Fruit fly (Drosophila melanogaster) whole organism, embryonic: Measurements from ENCODE around the gene CG13001.

ENCODE experiments used
- Atf-2 ChIP-seq: fragments of 200-800 bp; sonication (Bioruptor generic); optimal IDR thresholded peaks from 2 replicates; lab custom pipeline; 2016; ENCODE audit warnings: missing biosample characterization, missing genetic modification characterization
- CG10654 ChIP-seq: fragments of 200-800 bp; sonication (Bioruptor generic); optimal IDR thresholded peaks from 2 replicates; lab custom pipeline; 2016; ENCODE audit warnings: missing biosample characterization, missing genetic modification characterization
- CG12769 ChIP-seq: fragments of 200-800 bp; sonication (Bioruptor generic); optimal IDR thresholded peaks from 2 replicates; lab custom pipeline; 2019; ENCODE audit warnings: missing biosample characterization, mild to moderate bottlenecking, missing genetic modification characterization, moderate library complexity
- CG18011 ChIP-seq: fragments of 200-800 bp; sonication (Bioruptor generic); optimal IDR thresholded peaks from 2 replicates; lab custom pipeline; 2017; ENCODE audit warnings: missing biosample characterization, missing genetic modification characterization, mild to moderate bottlenecking, moderate library complexity, missing genotype
- CG2120 ChIP-seq: fragments of 200-800 bp; sonication (Bioruptor generic); optimal IDR thresholded peaks from 3 replicates; lab custom pipeline; 2016; ENCODE audit warnings: missing biosample characterization, missing genetic modification characterization
- CG2199 ChIP-seq: fragments of 200-800 bp; sonication (Bioruptor generic); IDR thresholded peaks from 3 replicates; pipeline ENCODE4 v1.3.6; 2022; ENCODE audit warnings: missing biosample characterization, missing genetic modification characterization
- CG3163 ChIP-seq: fragments of 200-800 bp; sonication (Bioruptor generic); optimal IDR thresholded peaks from 3 replicates; lab custom pipeline; 2016; ENCODE audit warnings: missing biosample characterization, missing genetic modification characterization
- CG32532 ChIP-seq: fragments of 200-800 bp; sonication (Bioruptor generic); IDR thresholded peaks from 2 replicates; pipeline ENCODE4 v1.3.6; 2022; ENCODE audit warnings: missing biosample characterization, missing genetic modification characterization
- CG3407 ChIP-seq: fragments of 200-800 bp; sonication (Bioruptor generic); optimal IDR thresholded peaks from 2 replicates; lab custom pipeline; 2018; ENCODE audit warnings: missing biosample characterization, mild to moderate bottlenecking, missing genetic modification characterization
- CG4854 ChIP-seq: fragments of 200-800 bp; sonication (Bioruptor generic); optimal IDR thresholded peaks from 2 replicates; lab custom pipeline; 2016; ENCODE audit warnings: missing biosample characterization, missing genetic modification characterization, inconsistent platforms
- CG5180 ChIP-seq: fragments of 200-800 bp; sonication (Bioruptor generic); optimal IDR thresholded peaks from 3 replicates; lab custom pipeline; 2017; ENCODE audit warnings: missing biosample characterization, missing genetic modification characterization, mild to moderate bottlenecking, moderate library complexity, missing genetic modification reagents
- CG7786 ChIP-seq: fragments of 200-800 bp; sonication (Bioruptor generic); optimal IDR thresholded peaks from 2 replicates; lab custom pipeline; 2016; ENCODE audit warnings: missing biosample characterization, missing genetic modification characterization
- CG7839 ChIP-seq: fragments of 200-800 bp; sonication (Bioruptor generic); optimal IDR thresholded peaks from 3 replicates; lab custom pipeline; 2018; ENCODE audit warnings: missing biosample characterization, mild to moderate bottlenecking, missing genetic modification characterization, moderate library complexity
- CG7987 ChIP-seq: fragments of 200-800 bp; sonication (Bioruptor generic); optimal IDR thresholded peaks from 2 replicates; lab custom pipeline; 2018; ENCODE audit warnings: missing biosample characterization, mild to moderate bottlenecking, missing genetic modification characterization, moderate library complexity
- CG8281 ChIP-seq: fragments of 200-800 bp; sonication (Bioruptor generic); optimal IDR thresholded peaks from 2 replicates; lab custom pipeline; 2018; ENCODE audit warnings: missing biosample characterization, mild to moderate bottlenecking, missing genetic modification characterization, moderate library complexity
- CG9797 ChIP-seq: fragments of 200-800 bp; sonication (Bioruptor generic); optimal IDR thresholded peaks from 3 replicates; lab custom pipeline; 2018; ENCODE audit warnings: missing biosample characterization, mild to moderate bottlenecking, missing genetic modification characterization
- CG9876 ChIP-seq: fragments of 200-800 bp; sonication (Bioruptor generic); optimal IDR thresholded peaks from 2 replicates; lab custom pipeline; 2016; ENCODE audit warnings: missing biosample characterization, missing genetic modification characterization
- Deaf1 ChIP-seq: fragments of 200-800 bp; optimal IDR thresholded peaks from 3 replicates; lab custom pipeline; 2019; ENCODE audit warnings: missing biosample characterization, mild to moderate bottlenecking, missing genetic modification characterization, moderate library complexity
- Dll ChIP-seq: fragments of 200-800 bp; sonication (Bioruptor generic); IDR thresholded peaks from 4 replicates; pipeline ENCODE4 v1.3.6; 2022; ENCODE audit warnings: missing biosample characterization, missing genetic modification characterization; ENCODE audit not compliant: partially characterized antibody
- Doc2 ChIP-seq: fragments of 200-800 bp; sonication (Bioruptor generic); IDR thresholded peaks from 2 replicates; pipeline ENCODE4 v1.3.6; 2022; ENCODE audit warnings: missing biosample characterization, missing genetic modification characterization
- Dref ChIP-seq: fragments of 200-800 bp; sonication (Bioruptor generic); IDR thresholded peaks from 2 replicates; pipeline ENCODE4 v1.3.6; 2022; ENCODE audit warnings: missing biosample characterization, missing genetic modification characterization
- Drgx ChIP-seq: fragments of 200-800 bp; sonication (Bioruptor generic); IDR thresholded peaks from 2 replicates; pipeline ENCODE4 v1.3.6; 2022; ENCODE audit warnings: missing biosample characterization, missing genetic modification characterization
- Eip74EF ChIP-seq, 2 experiments: fragments of 200-800 bp in 1 of 2; fragments of >200 bp in 1 of 2; sonication (Bioruptor generic) in 1 of 2; optimal IDR thresholded peaks; 2 replicates each; lab custom pipeline; 2017 to 2019; ENCODE audit warnings: missing biosample characterization in 2 of 2, missing genetic modification characterization in 2 of 2, mild to moderate bottlenecking in 1 of 2, moderate library complexity in 1 of 2
- Hmr ChIP-seq: fragments of 200-800 bp; sonication (Bioruptor generic); optimal IDR thresholded peaks from 3 replicates; lab custom pipeline; 2017; ENCODE audit warnings: mild to moderate bottlenecking, missing biosample characterization, missing genetic modification reagents, missing genetic modification characterization
- NK7.1 ChIP-seq: fragments of 200-800 bp; sonication (Bioruptor generic); optimal IDR thresholded peaks from 3 replicates; lab custom pipeline; 2016; ENCODE audit warnings: missing biosample characterization, missing genetic modification characterization
- Oaz ChIP-seq: fragments of 200-800 bp; sonication (Bioruptor generic); IDR thresholded peaks from 2 replicates; pipeline ENCODE4 v1.3.6; 2022; ENCODE audit warnings: missing biosample characterization, missing genetic modification characterization
- Pdp1 ChIP-seq, 2 experiments: fragments of 200-800 bp; sonication (Bioruptor generic); optimal IDR thresholded peaks; 3 replicates each; lab custom pipeline; 2016; ENCODE audit warnings: missing biosample characterization in 2 of 2, missing genetic modification characterization in 2 of 2, mild to moderate bottlenecking in 1 of 2, moderate library complexity in 1 of 2
- Rfx ChIP-seq: fragments of 200-800 bp; sonication (Bioruptor generic); IDR thresholded peaks from 2 replicates; pipeline ENCODE4 v1.3.6; 2022; ENCODE audit warnings: missing biosample characterization, missing genetic modification characterization
- amos ChIP-seq: fragments of 200-800 bp; sonication (Bioruptor generic); IDR thresholded peaks from 2 replicates; pipeline ENCODE4 v1.3.6; 2022; ENCODE audit warnings: missing biosample characterization, missing genetic modification characterization; ENCODE audit not compliant: partially characterized antibody
- ase ChIP-seq: fragments of 200-800 bp; sonication (Bioruptor generic); IDR thresholded peaks from 3 replicates; pipeline ENCODE4 v1.3.6; 2022; ENCODE audit warnings: missing biosample characterization, missing genetic modification characterization
- ash1 ChIP-seq: fragments of 200-800 bp; sonication (Bioruptor generic); optimal IDR thresholded peaks from 2 replicates; lab custom pipeline; 2018; ENCODE audit warnings: missing biosample characterization, mild to moderate bottlenecking, missing genetic modification characterization
- bab2 ChIP-seq: fragments of 200-800 bp; sonication (Bioruptor generic); optimal IDR thresholded peaks from 2 replicates; lab custom pipeline; 2016; ENCODE audit warnings: missing biosample characterization, missing genetic modification characterization
- cg ChIP-seq: fragments of 200-800 bp; sonication (Bioruptor generic); optimal IDR thresholded peaks from 3 replicates; lab custom pipeline; 2019; ENCODE audit warnings: missing biosample characterization, mild to moderate bottlenecking, missing genetic modification characterization, moderate library complexity
- crp ChIP-seq, 2 experiments: fragments of 200-800 bp; sonication (Bioruptor generic); optimal IDR thresholded peaks; 2 replicates in 1 of 2; 3 replicates in 1 of 2; lab custom pipeline; 2017; ENCODE audit warnings: missing biosample characterization in 2 of 2, missing genetic modification characterization in 2 of 2, mild to moderate bottlenecking in 1 of 2, moderate library complexity in 1 of 2
- emc ChIP-seq: fragments of 200-800 bp; sonication (Bioruptor generic); optimal IDR thresholded peaks from 2 replicates; lab custom pipeline; 2016; ENCODE audit warnings: missing biosample characterization, missing genetic modification characterization
- ewg ChIP-seq: fragments of 200-800 bp; sonication (Bioruptor generic); optimal IDR thresholded peaks from 3 replicates; lab custom pipeline; 2017; ENCODE audit warnings: mild to moderate bottlenecking, missing biosample characterization, missing genetic modification reagents, missing genetic modification characterization
- gsb-n ChIP-seq: fragments of 200-800 bp; sonication (Bioruptor generic); optimal IDR thresholded peaks from 3 replicates; lab custom pipeline; 2018; ENCODE audit warnings: missing biosample characterization, mild to moderate bottlenecking, missing genetic modification characterization
- hb ChIP-seq: fragments of 200-800 bp; sonication (Bioruptor generic); IDR thresholded peaks from 3 replicates; pipeline ENCODE4 v1.3.6; 2022; ENCODE audit warnings: missing biosample characterization, missing genetic modification characterization; ENCODE audit not compliant: partially characterized antibody
- jumu ChIP-seq: fragments of 200-800 bp; sonication (Bioruptor generic); optimal IDR thresholded peaks from 3 replicates; lab custom pipeline; 2016; ENCODE audit warnings: missing biosample characterization, missing genetic modification characterization
- klu ChIP-seq: fragments of 200-800 bp; sonication (Bioruptor generic); IDR thresholded peaks from 2 replicates; pipeline ENCODE4 v1.3.6; 2022; ENCODE audit warnings: missing biosample characterization, missing genetic modification characterization
- pho ChIP-seq: fragments of 200-800 bp; sonication (Bioruptor generic); optimal IDR thresholded peaks from 2 replicates; lab custom pipeline; 2016; ENCODE audit warnings: missing biosample characterization, missing genetic modification characterization
- ro ChIP-seq: fragments of 200-800 bp; sonication (Bioruptor generic); IDR thresholded peaks from 2 replicates; pipeline ENCODE4 v1.3.6; 2022; ENCODE audit warnings: missing biosample characterization, missing genetic modification characterization
- sc ChIP-seq, 3 experiments: fragments of >200 bp in 2 of 3; fragments of 200-800 bp in 1 of 3; sonication (Bioruptor generic) in 1 of 3; optimal IDR thresholded peaks; 2 replicates in 2 of 3; 3 replicates in 1 of 3; lab custom pipeline; 2017; ENCODE audit warnings: mild to moderate bottlenecking in 1 of 3, missing biosample characterization in 1 of 3, missing genetic modification characterization in 1 of 3, missing genetic modification reagents in 1 of 3
- tll ChIP-seq, 2 experiments: fragments of 200-800 bp in 1 of 2; fragments of >200 bp in 1 of 2; sonication (Bioruptor generic) in 1 of 2; optimal IDR thresholded peaks; 2 replicates each; lab custom pipeline; 2017 to 2019; ENCODE audit warnings: missing biosample characterization in 2 of 2, missing genetic modification characterization in 2 of 2, mild to moderate bottlenecking in 1 of 2, moderate library complexity in 1 of 2
- toy ChIP-seq: fragments of 200-800 bp; sonication (Bioruptor generic); IDR thresholded peaks from 2 replicates; pipeline ENCODE4 v1.3.6; 2022; ENCODE audit warnings: missing biosample characterization, missing genetic modification characterization
- vvl ChIP-seq: fragments of 200-800 bp; sonication (Bioruptor generic); IDR thresholded peaks from 2 replicates; pipeline ENCODE4 v1.3.6; 2022; ENCODE audit warnings: missing biosample characterization, missing genetic modification characterization
- wek ChIP-seq: fragments of 200-800 bp; sonication (Bioruptor generic); optimal IDR thresholded peaks from 3 replicates; lab custom pipeline; 2018; ENCODE audit warnings: missing biosample characterization, mild to moderate bottlenecking, missing genetic modification characterization, moderate library complexity

CG13001 gene

DNA sequence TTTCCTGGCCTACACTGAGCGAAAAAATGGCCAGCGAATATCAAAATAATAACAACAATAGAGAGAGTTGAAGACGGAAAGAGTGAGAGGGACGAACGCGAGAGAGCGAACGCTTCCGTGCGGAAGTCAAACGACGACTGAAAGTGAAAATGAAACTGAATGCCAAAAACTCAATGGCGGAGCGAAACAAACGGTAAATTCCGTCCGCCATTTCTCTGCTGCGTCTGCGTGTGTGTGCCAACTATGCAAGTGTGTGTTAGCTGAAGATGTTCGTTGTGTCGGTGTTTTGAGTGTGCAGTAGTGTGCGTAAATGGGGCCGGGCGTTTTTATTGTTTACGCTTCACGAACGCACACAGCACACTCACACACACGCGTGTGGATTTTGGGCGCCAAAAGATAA is 44.3 kb upstream of the CG13001 start (continued):
- TF ChIP-seq sc (optimal IDR thresholded peaks at IDR 0.05; lab: Kevin White, UChicago) (no peak), sc (GFP tag; optimal IDR thresholded peaks at IDR 0.05; lab: Kevin White, UChicago) (no peak), ash1 (GFP tag; lab: Kevin White, UChicago) (no peak), crp (GFP tag; optimal IDR thresholded peaks at IDR 0.05; lab: Kevin White, UChicago) (peak in 1 of 2 experiments; percentile 14), hb (GFP tag; lab: Robert Waterston, UW) (no peak), CG12769 (tag; lab: Kevin White, UChicago) (no peak), CG4854 (GFP tag; lab: Kevin White, UChicago) (no peak), ewg (GFP tag; lab: Kevin White, UChicago) (peak; percentile 64), CG7839 (no peak), tll (GFP tag; optimal IDR thresholded peaks at IDR 0.05; lab: Kevin White, UChicago) (no peak), cg (GFP tag; lab: Kevin White, UChicago) (peak; percentile 30), Pdp1 (GFP tag; optimal IDR thresholded peaks at IDR 0.05; lab: Kevin White, UChicago) (no peak), ase (no peak), toy (no peak), Oaz (GFP tag; lab: Robert Waterston, UW) (no peak), Deaf1 (tag; lab: Kevin White, UChicago) (peak; percentile 52), CG5180 (GFP tag; lab: Kevin White, UChicago) (no peak), CG8281 (tag; lab: Kevin White, UChicago) (no peak), Dref (GFP tag; lab: Robert Waterston, UW) (no peak), klu (GFP tag; lab: Robert Waterston, UW) (no peak)

DNA sequence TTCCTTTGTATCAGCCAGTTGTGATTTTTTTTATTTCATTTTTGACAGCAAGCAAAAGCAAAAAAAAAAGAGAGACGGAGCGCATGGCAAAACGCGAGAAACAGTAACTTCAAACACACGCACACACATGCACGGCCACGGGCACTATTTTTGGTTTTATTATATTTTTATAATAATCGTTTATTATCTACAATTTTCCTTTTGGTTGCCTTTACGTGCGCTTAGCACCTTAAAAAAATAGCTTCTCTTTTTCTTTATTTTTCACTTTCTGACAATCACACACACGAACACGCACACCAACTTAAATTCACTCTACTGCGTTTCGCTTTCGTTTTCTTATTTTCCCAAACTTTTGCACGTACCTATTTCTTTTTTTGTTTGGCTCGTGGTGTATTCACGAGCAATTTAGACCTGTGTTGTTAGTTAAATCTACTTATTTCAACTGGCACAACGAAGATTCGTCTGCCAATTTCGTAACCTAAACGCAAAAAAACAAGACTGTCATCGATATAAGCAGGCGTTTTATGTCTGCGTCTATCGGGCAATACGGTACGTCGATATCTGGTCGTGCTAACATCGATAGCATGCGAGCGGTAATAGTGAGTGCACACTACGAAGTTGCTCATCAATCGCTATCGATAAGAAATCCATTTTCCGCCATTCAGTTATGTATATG is 25.6 kb upstream of the CG13001 start, which contains the start of gene Ubr1:
Gene Ubr1, minus strand, starts transcription at position 532 of the 676 bp plus-strand sequence.
- TF ChIP-seq CG3407 (GFP tag; lab: Kevin White, UChicago) (no peak), CG3163 (GFP tag; lab: Kevin White, UChicago) (peak; percentile 3), Dll (GFP tag; lab: Robert Waterston, UW) (peak; percentile 85), wek (no peak), Eip74EF (GFP tag; optimal IDR thresholded peaks at IDR 0.05; lab: Kevin White, UChicago) (peak in 1 of 2 experiments; percentile 41), CG2120 (GFP tag; lab: Kevin White, UChicago) (peak; percentile 37), amos (GFP tag; lab: Robert Waterston, UW) (peak; percentile 95), emc (GFP tag; lab: Kevin White, UChicago) (no peak), NK7.1 (GFP tag; lab: Kevin White, UChicago) (no peak), CG9876 (peak; percentile 8), CG32532 (0 out of 2 replicates have a peak, but pooled peaks have one; percentile 10), CG9797 (peak; percentile 41), bab2 (no peak), Doc2 (GFP tag; lab: Robert Waterston, UW) (no peak), vvl (GFP tag; lab: Robert Waterston, UW) (peak; percentile 78; the same call in 1 of the 2 replicates), CG10654 (GFP tag; lab: Kevin White, UChicago) (no peak), CG2199 (peak; percentile 48; the same call in 1 of the 3 replicates), Hmr (GFP tag; lab: Kevin White, UChicago) (peak; percentile 33), Rfx (GFP tag; lab: Robert Waterston, UW) (0 out of 2 replicates have a peak, but pooled peaks have one; percentile 38), gsb-n (tag; lab: Kevin White, UChicago) (peak; percentile 34), jumu (GFP tag; lab: Kevin White, UChicago) (peak; percentile 48), CG7786 (GFP tag; lab: Kevin White, UChicago) (no peak), Atf-2 (no peak), ro (GFP tag; lab: Robert Waterston, UW) (no peak), Drgx (peak; percentile 83), pho (GFP tag; lab: Kevin White, UChicago) (peak; percentile 43), CG18011 (GFP tag; lab: Kevin White, UChicago) (peak; percentile 5), CG7987 (GFP tag; lab: Kevin White, UChicago) (peak; percentile 6)
